Worm (Caenorhabditis elegans): ENCODE data around the gene csr-1.
A peak's percentile ranks its signal among the peaks of the same experiment; 100 is the strongest.

csr-1 gene

ce11 chrIV:7988385-7988784 is 31.3 kb downstream of the csr-1 start, which contains the start of gene col-115:
TSS of gene col-115 (plus strand) at chrIV:7988685.
- TF ChIP-seq unc-62 (GFP tag; optimal IDR thresholded peaks at IDR 0.05) = no peak
- TF ChIP-seq drap-1 (GFP tag; optimal IDR thresholded peaks at IDR 0.05) = no peak
- no peak for TF ChIP-seq sem-2 (GFP tag; optimal IDR thresholded peaks at IDR 0.05)
- no peak for TF ChIP-seq mab-5 (tag; optimal IDR thresholded peaks at IDR 0.05)
- no peak for TF ChIP-seq mep-1 (tag; optimal IDR thresholded peaks at IDR 0.05)
- TF ChIP-seq nhr-237 (tag; optimal IDR thresholded peaks at IDR 0.05) = no peak
- TF ChIP-seq ceh-83 (GFP tag; optimal IDR thresholded peaks at IDR 0.05) = no peak
- no peak for TF ChIP-seq ztf-11 (tag; optimal IDR thresholded peaks at IDR 0.05)
- TF ChIP-seq tbx-8 (GFP tag; optimal IDR thresholded peaks at IDR 0.05) = no peak
- TF ChIP-seq ceh-39 (tag; optimal IDR thresholded peaks at IDR 0.05) = no peak
- TF ChIP-seq bed-3 (GFP tag; optimal IDR thresholded peaks at IDR 0.05) = no peak
- no peak for TF ChIP-seq hlh-1 (tag; optimal IDR thresholded peaks at IDR 0.05)
- TF ChIP-seq mls-2 (tag; optimal IDR thresholded peaks at IDR 0.05) = no peak
- no peak for TF ChIP-seq ham-2 (GFP tag; optimal IDR thresholded peaks at IDR 0.05)
- TF ChIP-seq lin-32 (GFP tag; optimal IDR thresholded peaks at IDR 0.05) = no peak
- TF ChIP-seq nhr-76 (tag; optimal IDR thresholded peaks at IDR 0.05) = no peak
- no peak for TF ChIP-seq zip-8 (tag; optimal IDR thresholded peaks at IDR 0.05)
- no peak for TF ChIP-seq elt-3 (tag; optimal IDR thresholded peaks at IDR 0.05)

- TF ChIP-seq sem-2 (GFP tag; optimal IDR thresholded peaks at IDR 0.05) = no peak
- TF ChIP-seq unc-39 (tag; optimal IDR thresholded peaks at IDR 0.05) = no peak
- TF ChIP-seq nhr-12 (tag; optimal IDR thresholded peaks at IDR 0.05) = no peak
- TF ChIP-seq ceh-83 (GFP tag; optimal IDR thresholded peaks at IDR 0.05) = no peak
- no peak for TF ChIP-seq ces-1 (GFP tag; optimal IDR thresholded peaks at IDR 0.05)
- no peak for TF ChIP-seq mab-5 (tag; optimal IDR thresholded peaks at IDR 0.05)
- no peak for TF ChIP-seq ztf-11 (tag; optimal IDR thresholded peaks at IDR 0.05)
- no peak for TF ChIP-seq nhr-237 (tag; optimal IDR thresholded peaks at IDR 0.05)
Measured at ce11 chrIV:7994715-7995114, 37.6 kb downstream of the csr-1 start.

DNA sequence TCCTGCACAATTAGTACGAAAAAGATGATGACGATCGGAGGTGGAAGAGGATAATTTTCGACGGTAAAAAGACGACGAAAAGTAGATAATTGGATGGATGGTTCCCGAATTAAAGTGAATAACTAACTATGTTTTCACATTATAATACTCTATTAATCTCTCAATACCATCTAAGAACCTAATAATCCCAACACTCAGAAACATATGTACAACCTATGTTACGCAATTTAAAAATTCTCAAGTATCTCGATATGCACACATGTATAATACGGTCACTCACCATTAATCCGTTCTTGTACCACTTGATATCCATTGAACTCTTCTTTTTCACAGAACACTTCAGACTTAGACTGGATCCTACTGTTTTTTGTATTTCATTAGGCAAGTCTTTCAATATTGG is 43.7 kb downstream of the csr-1 start:
- TF ChIP-seq unc-39 (tag; optimal IDR thresholded peaks at IDR 0.05) (no peak), nhr-2 (tag; optimal IDR thresholded peaks at IDR 0.05) (peak; percentile 85), zip-8 (tag; optimal IDR thresholded peaks at IDR 0.05) (peak; percentile 38)

DNA sequence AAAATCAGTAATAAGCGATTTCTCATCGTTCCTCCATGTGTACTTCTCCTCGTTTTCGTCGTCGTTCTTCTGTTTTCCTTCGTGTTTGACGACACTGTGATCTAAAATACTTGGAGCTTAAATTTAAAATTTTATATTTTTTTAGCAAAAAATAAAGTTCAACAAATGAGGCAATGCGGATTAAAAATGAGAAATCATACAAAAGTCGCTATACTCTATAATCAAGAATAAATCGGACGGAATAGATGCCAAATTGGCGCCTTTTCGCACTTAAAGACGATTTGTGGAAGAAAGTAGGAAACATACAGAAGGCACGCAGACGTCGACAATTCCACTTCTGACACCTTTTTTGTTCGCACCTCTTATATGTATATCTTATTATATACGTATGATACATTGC is 47.0 kb downstream of the csr-1 start, which contains the start of gene rig-4:
Gene rig-4 (minus strand): TSS at position 101 of the 400 bp plus-strand sequence.
- no peak for TF ChIP-seq pha-4 (tag; optimal IDR thresholded peaks at IDR 0.05)
- no peak for TF ChIP-seq sem-2 (GFP tag; optimal IDR thresholded peaks at IDR 0.05)
- no peak for TF ChIP-seq unc-120 (tag; optimal IDR thresholded peaks at IDR 0.05; ENCODE audit: poor library complexity, severe bottlenecking)
- TF ChIP-seq mep-1 (tag; optimal IDR thresholded peaks at IDR 0.05) = no peak
- TF ChIP-seq tbx-8 (GFP tag; optimal IDR thresholded peaks at IDR 0.05) = no peak
- no peak for TF ChIP-seq nhr-2 (tag; optimal IDR thresholded peaks at IDR 0.05)
- no peak for TF ChIP-seq zip-8 (tag; optimal IDR thresholded peaks at IDR 0.05)
- TF ChIP-seq ceh-39 (tag; optimal IDR thresholded peaks at IDR 0.05) = no peak
- TF ChIP-seq drap-1 (GFP tag; optimal IDR thresholded peaks at IDR 0.05) = no peak
- TF ChIP-seq cnd-1 (tag; optimal IDR thresholded peaks at IDR 0.05) = no peak
- no peak for TF ChIP-seq M03D4.4 (tag; optimal IDR thresholded peaks at IDR 0.05)
- TF ChIP-seq flh-1 (GFP tag; optimal IDR thresholded peaks at IDR 0.05) = no peak
- no peak for TF ChIP-seq ces-1 (GFP tag; optimal IDR thresholded peaks at IDR 0.05)
- TF ChIP-seq lin-13 (tag; optimal IDR thresholded peaks at IDR 0.05) = no peak
- no peak for TF ChIP-seq mab-5 (tag; optimal IDR thresholded peaks at IDR 0.05)
- TF ChIP-seq snpc-4 (tag; optimal IDR thresholded peaks at IDR 0.05) = no peak
- TF ChIP-seq unc-62 (GFP tag; optimal IDR thresholded peaks at IDR 0.05) = no peak
- no peak for TF ChIP-seq bed-3 (GFP tag; optimal IDR thresholded peaks at IDR 0.05)
- TF ChIP-seq blmp-1 (tag; optimal IDR thresholded peaks at IDR 0.05) = no peak

DNA sequence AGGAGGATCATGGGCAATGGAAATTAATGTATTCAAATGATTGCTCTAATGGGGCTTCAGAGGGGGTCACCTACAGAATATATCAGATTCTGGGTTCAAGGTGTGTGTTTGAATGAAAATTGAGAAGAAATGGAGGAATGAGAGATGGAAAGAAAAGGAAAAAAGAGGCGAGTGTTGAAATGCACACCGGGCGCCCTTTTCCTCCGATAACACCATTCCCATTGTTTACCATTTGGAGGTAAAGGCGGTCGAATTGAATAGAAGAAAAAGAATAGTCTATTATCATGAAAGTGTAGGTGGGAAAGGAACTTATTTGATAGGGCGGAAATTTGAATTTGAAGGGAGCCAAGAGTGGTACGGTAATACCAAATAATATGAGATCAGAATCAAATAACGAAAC is 48.3 kb downstream of the csr-1 start:
- TF ChIP-seq lsy-2 (tag; optimal IDR thresholded peaks at IDR 0.05) (no peak), tbx-8 (GFP tag; optimal IDR thresholded peaks at IDR 0.05) (no peak)

DNA sequence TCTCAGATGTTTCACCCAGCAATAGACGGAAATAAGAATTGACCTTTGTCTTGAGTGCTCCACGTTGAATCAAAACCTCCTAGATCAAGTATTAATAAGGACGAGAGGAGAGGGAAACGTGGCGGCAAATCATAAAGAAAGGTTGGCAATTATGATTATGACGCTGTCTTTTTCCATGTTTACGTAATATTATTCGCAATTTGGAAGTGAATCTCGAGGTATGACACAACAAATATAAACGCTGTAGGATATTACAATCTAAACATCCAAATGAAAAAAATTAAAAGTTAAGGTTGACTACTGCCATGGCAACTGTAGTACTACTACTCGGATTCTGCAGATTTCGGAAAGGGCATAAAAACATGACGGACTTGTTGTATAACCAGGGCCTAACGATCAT is 49.1 kb downstream of the csr-1 start:
- TF ChIP-seq zip-8 (tag; optimal IDR thresholded peaks at IDR 0.05) = peak; percentile 51
- TF ChIP-seq ceh-83 (GFP tag; optimal IDR thresholded peaks at IDR 0.05) = no peak
- no peak for TF ChIP-seq drap-1 (GFP tag; optimal IDR thresholded peaks at IDR 0.05)
- TF ChIP-seq ceh-43 (GFP tag; optimal IDR thresholded peaks at IDR 0.05) = no peak
- no peak for TF ChIP-seq ham-2 (GFP tag; optimal IDR thresholded peaks at IDR 0.05)
- no peak for TF ChIP-seq hlh-1 (tag; optimal IDR thresholded peaks at IDR 0.05)
- no peak for TF ChIP-seq mab-5 (tag; optimal IDR thresholded peaks at IDR 0.05)
- no peak for TF ChIP-seq snpc-4 (tag; optimal IDR thresholded peaks at IDR 0.05)
- no peak for TF ChIP-seq sptf-1 (tag; optimal IDR thresholded peaks at IDR 0.05)
- no peak for TF ChIP-seq ztf-11 (tag; optimal IDR thresholded peaks at IDR 0.05)
- no peak for TF ChIP-seq cnd-1 (tag; optimal IDR thresholded peaks at IDR 0.05)
- no peak for TF ChIP-seq elt-1 (tag; optimal IDR thresholded peaks at IDR 0.05; ENCODE audit: borderline replicate concordance, insufficient read depth)
- TF ChIP-seq nhr-2 (tag; optimal IDR thresholded peaks at IDR 0.05) = peak; percentile 68
- no peak for TF ChIP-seq ceh-39 (tag; optimal IDR thresholded peaks at IDR 0.05)
- no peak for TF ChIP-seq ces-1 (GFP tag; optimal IDR thresholded peaks at IDR 0.05)

All from whole organism, mixed stage, embryonic.